Worm (Caenorhabditis elegans): ENCODE measurements around the gene F36D3.5.
A peak's percentile ranks its signal among the peaks of the same experiment; 100 is the strongest.

DNA sequence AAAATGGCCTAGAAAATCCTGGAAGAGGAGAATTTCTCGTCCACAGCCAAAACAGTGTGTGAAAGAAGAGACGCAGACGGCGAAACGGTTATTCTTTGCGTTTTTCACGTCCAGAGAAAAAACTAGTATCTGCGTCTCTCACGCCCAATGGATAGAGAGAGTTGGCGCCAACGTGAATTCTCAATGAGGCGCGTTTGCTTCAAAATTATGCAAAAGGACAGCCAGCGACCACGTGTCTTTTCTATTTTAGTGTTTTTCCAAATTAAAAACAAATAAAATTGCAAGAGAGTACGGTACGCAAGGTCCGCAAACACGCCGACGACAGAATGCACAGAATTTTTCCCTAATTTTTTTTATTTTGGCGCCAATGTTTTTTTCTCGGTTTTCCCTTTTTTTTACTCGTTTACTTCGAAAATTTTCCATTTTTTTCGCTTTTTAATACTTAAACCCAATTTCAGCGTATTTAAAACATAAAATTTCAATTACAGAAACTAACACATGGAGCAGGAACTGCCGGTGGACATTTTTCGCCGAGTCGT lies 22.9 kb upstream of the F36D3.5 start, which contains the start of gene Y32B12B.2:
- TF ChIP-seq K11D2.4 (GFP tag; IDR thresholded peaks at IDR 0.05) = peak; percentile 39; the same call in 1 of the 2 replicates
- TF ChIP-seq snpc-3.4 (tag; optimal IDR thresholded peaks at IDR 0.05) = no peak
- TF ChIP-seq ztf-25 (GFP tag; IDR thresholded peaks at IDR 0.05) = no peak
- no peak for TF ChIP-seq ceh-40 (GFP tag; IDR thresholded peaks at IDR 0.05)
- TF ChIP-seq ztf-26 (tag; optimal IDR thresholded peaks at IDR 0.05) = no peak

Data from whole organism, young adult.